Worm (Caenorhabditis elegans): Measurements from ENCODE around the gene F49F1.12.

- TF ChIP-seq scrt-1 (GFP tag; IDR thresholded peaks at IDR 0.05) (no peak), ama-1 (optimal IDR thresholded peaks at IDR 0.05) (no peak), F13C5.2 (tag; optimal IDR thresholded peaks at IDR 0.05) (no peak), tbx-37 (GFP tag; conservative IDR thresholded peaks at IDR 0.05) (no peak)
Measured at ce11 chrIV:4176659-4177058, 33.8 kb upstream of the F49F1.12 start.
